Worm (Caenorhabditis elegans): ENCODE data around the gene Y69A2AR.46.
A peak's percentile ranks its signal among the peaks of the same experiment; 100 is the strongest.

The Y69A2AR.46 gene

DNA sequence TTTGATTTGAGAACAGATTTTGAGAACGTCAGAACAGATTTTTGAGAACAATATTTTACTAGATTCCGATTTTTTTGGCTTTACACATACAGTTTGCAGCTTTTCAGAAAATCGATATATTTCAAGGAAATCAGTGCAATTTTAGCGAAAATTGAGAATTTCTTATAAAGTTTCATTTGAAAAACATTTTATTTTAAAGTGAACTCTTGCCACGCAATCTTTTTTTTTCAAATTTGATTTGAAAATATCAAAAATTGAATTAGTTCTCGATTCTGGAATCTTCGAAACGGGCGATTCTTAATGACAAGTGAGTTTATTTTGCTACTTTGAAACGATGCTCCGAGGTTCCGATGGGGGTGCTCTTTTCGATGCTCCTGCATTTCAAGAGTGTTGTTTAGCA is 10.6 kb downstream of the Y69A2AR.46 start, which contains the start of gene Y69A2AR.51:
Gene Y69A2AR.51, plus strand, starts transcription at position 301 of the 400 bp plus-strand sequence.
- TF ChIP-seq sem-4 (tag; optimal IDR thresholded peaks at IDR 0.05), result no peak
- TF ChIP-seq R02D3.7 (tag; optimal IDR thresholded peaks at IDR 0.05), result no peak
- TF ChIP-seq ceh-16 (tag; optimal IDR thresholded peaks at IDR 0.05), result no peak
- TF ChIP-seq elt-1 (tag; optimal IDR thresholded peaks at IDR 0.05), result no peak
- no peak for TF ChIP-seq fos-1 (tag; optimal IDR thresholded peaks at IDR 0.05)
- no peak for TF ChIP-seq C34F6.9 (tag; optimal IDR thresholded peaks at IDR 0.05)
- TF ChIP-seq elt-3 (tag; optimal IDR thresholded peaks at IDR 0.05), result no peak
- no peak for TF ChIP-seq nhr-23 (tag; optimal IDR thresholded peaks at IDR 0.05)
- no peak for TF ChIP-seq zag-1 (tag; optimal IDR thresholded peaks at IDR 0.05)
- TF ChIP-seq lin-39 (tag; optimal IDR thresholded peaks at IDR 0.05), result no peak
- no peak for TF ChIP-seq sma-9 (GFP tag; optimal IDR thresholded peaks at IDR 0.05)
- TF ChIP-seq sma-9 (tag; optimal IDR thresholded peaks at IDR 0.05), result no peak
- TF ChIP-seq egl-27 (tag; optimal IDR thresholded peaks at IDR 0.05), result no peak
- TF ChIP-seq mdl-1 (tag; optimal IDR thresholded peaks at IDR 0.05), result no peak
- no peak for TF ChIP-seq nhr-25 (tag; optimal IDR thresholded peaks at IDR 0.05)
- no peak for TF ChIP-seq snpc-4 (tag; optimal IDR thresholded peaks at IDR 0.05)
- no peak for TF ChIP-seq sma-3 (GFP tag; optimal IDR thresholded peaks at IDR 0.05)
- TF ChIP-seq ceh-82 (tag; optimal IDR thresholded peaks at IDR 0.05), result no peak
- TF ChIP-seq ztf-11 (tag; optimal IDR thresholded peaks at IDR 0.05), result no peak

DNA sequence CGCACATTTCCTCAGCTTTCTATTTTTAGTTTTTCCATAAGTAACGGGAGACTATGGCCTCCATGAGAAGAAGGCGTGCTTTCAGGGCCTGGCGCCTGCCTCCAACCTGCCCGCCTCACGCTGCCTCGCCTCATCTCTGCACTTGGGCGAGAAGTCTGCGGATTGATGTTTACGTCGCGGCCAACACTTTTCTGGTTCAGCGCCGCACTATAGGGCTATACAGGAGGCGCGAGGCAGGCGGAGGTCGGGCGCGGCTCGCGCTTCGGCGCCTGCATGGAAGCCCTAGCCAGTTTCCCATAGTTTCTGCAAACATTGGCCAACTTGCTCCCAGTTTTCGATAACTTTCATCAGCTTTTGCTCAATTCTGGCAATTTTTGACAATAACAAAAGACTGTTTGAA is 11.7 kb downstream of the Y69A2AR.46 start:
- no peak for TF ChIP-seq unc-39 (tag; optimal IDR thresholded peaks at IDR 0.05)
- no peak for TF ChIP-seq mab-5 (tag; optimal IDR thresholded peaks at IDR 0.05)
- no peak for TF ChIP-seq F13H6.1 (tag; optimal IDR thresholded peaks at IDR 0.05)
- no peak for TF ChIP-seq unc-55 (GFP tag; optimal IDR thresholded peaks at IDR 0.05)

- TF ChIP-seq nhr-25 (tag; optimal IDR thresholded peaks at IDR 0.05), result no peak
- no peak for TF ChIP-seq ztf-4 (tag; optimal IDR thresholded peaks at IDR 0.05)
- no peak for TF ChIP-seq F13H6.1 (tag; optimal IDR thresholded peaks at IDR 0.05)
- no peak for TF ChIP-seq nhr-129 (tag; optimal IDR thresholded peaks at IDR 0.05)
- TF ChIP-seq nhr-6 (tag; optimal IDR thresholded peaks at IDR 0.05), result no peak
- no peak for TF ChIP-seq mdl-1 (tag; optimal IDR thresholded peaks at IDR 0.05)
- TF ChIP-seq ceh-16 (tag; optimal IDR thresholded peaks at IDR 0.05), result no peak
- TF ChIP-seq sem-4 (tag; optimal IDR thresholded peaks at IDR 0.05), result no peak
- TF ChIP-seq peb-1 (tag; optimal IDR thresholded peaks at IDR 0.05), result no peak
- TF ChIP-seq dmd-4 (tag; optimal IDR thresholded peaks at IDR 0.05), result no peak
- TF ChIP-seq nhr-12 (tag; optimal IDR thresholded peaks at IDR 0.05), result no peak
These were observed 20.0 kb downstream of the Y69A2AR.46 start, which contains the start of gene nhr-242 for ce11 chrIV:2581483-2581882. Gene nhr-242, minus strand, starts transcription at chrIV:2581583.

DNA sequence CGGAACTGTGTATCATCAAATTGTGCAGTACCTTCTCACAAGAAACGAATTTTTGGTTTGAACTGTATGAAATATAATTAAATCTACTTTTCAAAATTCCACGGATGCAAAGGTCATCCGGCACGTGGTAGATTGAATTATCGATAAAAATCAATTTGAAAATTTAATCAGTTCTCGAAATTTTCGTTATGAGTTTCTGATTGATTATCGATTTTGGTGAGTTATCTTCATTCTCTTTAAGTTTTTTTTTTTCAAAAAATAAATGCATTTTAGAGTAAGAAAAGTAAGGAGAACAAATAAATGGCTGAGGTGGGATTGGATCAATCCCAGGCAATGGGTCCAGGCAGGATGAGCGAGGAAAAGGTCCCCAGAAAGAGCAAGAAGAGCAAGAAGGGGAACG is 36.0 kb downstream of the Y69A2AR.46 start, which contains the start of gene Y69A2AR.47:
Gene Y69A2AR.47, plus strand, starts transcription at position 301 of the 400 bp plus-strand sequence.
- no peak for TF ChIP-seq sma-9 (GFP tag; optimal IDR thresholded peaks at IDR 0.05)
- TF ChIP-seq sma-9 (tag; optimal IDR thresholded peaks at IDR 0.05), result no peak
- TF ChIP-seq fos-1 (tag; optimal IDR thresholded peaks at IDR 0.05), result no peak
- TF ChIP-seq nhr-12 (tag; optimal IDR thresholded peaks at IDR 0.05), result no peak
- no peak for TF ChIP-seq nhr-11 (tag; optimal IDR thresholded peaks at IDR 0.05)
- TF ChIP-seq nhr-21 (tag; optimal IDR thresholded peaks at IDR 0.05), result no peak
- no peak for TF ChIP-seq gmeb-1 (tag; optimal IDR thresholded peaks at IDR 0.05)
- no peak for TF ChIP-seq aly-2 (tag; optimal IDR thresholded peaks at IDR 0.05)
- no peak for TF ChIP-seq elt-3 (tag; optimal IDR thresholded peaks at IDR 0.05)
- TF ChIP-seq crh-2 (tag; optimal IDR thresholded peaks at IDR 0.05), result no peak
- no peak for TF ChIP-seq dmd-4 (tag; optimal IDR thresholded peaks at IDR 0.05)
- TF ChIP-seq elt-1 (tag; optimal IDR thresholded peaks at IDR 0.05), result no peak
- no peak for TF ChIP-seq nhr-25 (tag; optimal IDR thresholded peaks at IDR 0.05)
- TF ChIP-seq ztf-11 (tag; optimal IDR thresholded peaks at IDR 0.05), result no peak
- no peak for TF ChIP-seq ZK546.5 (tag; optimal IDR thresholded peaks at IDR 0.05)
- no peak for TF ChIP-seq nhr-237 (tag; optimal IDR thresholded peaks at IDR 0.05)

DNA sequence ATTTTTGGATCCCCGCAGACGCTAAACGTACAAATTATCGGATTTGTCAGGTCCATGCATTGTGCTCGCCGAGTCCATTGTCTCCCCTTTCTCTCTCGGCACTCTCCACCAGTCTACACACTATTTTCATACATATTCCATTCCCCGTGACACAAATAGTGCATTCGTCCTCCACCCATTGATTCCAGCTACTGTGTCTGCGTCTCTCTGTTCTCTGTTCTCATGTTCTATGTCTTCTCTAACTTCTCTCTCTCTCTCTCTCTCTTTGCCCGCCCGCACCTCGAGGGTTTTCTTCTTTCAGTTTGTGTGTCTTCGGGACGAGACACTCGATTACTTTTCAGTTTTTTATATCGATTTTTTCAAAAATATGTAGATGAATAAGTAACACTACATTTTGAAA is 38.2 kb downstream of the Y69A2AR.46 start:
- TF ChIP-seq sma-9 (GFP tag; optimal IDR thresholded peaks at IDR 0.05) (peak; percentile 92), sma-9 (tag; optimal IDR thresholded peaks at IDR 0.05) (no peak), blmp-1 (tag; optimal IDR thresholded peaks at IDR 0.05; ENCODE audit: insufficient read depth) (peak; percentile 30), nhr-6 (tag; optimal IDR thresholded peaks at IDR 0.05) (peak; percentile 45), ceh-82 (tag; optimal IDR thresholded peaks at IDR 0.05) (no peak), lin-13 (GFP tag; optimal IDR thresholded peaks at IDR 0.05) (peak; percentile 80), lsy-2 (tag; optimal IDR thresholded peaks at IDR 0.05) (peak; percentile 54 to 88), unc-39 (tag; optimal IDR thresholded peaks at IDR 0.05) (no peak), gmeb-1 (tag; optimal IDR thresholded peaks at IDR 0.05) (peak; percentile 67), mab-5 (tag; optimal IDR thresholded peaks at IDR 0.05) (peak; percentile 80), nhr-10 (tag; optimal IDR thresholded peaks at IDR 0.05) (no peak), egl-27 (tag; optimal IDR thresholded peaks at IDR 0.05) (peak; percentile 67), C34F6.9 (tag; optimal IDR thresholded peaks at IDR 0.05) (peak; percentile 95), zag-1 (tag; optimal IDR thresholded peaks at IDR 0.05) (peak; percentile 79), mdl-1 (tag; optimal IDR thresholded peaks at IDR 0.05) (peak; percentile 64 to 85), crh-2 (tag; optimal IDR thresholded peaks at IDR 0.05) (peak; percentile 87), ztf-1 (GFP tag; conservative IDR thresholded peaks at IDR 0.05) (no peak), fos-1 (tag; optimal IDR thresholded peaks at IDR 0.05) (peak; percentile 81), sem-4 (tag; optimal IDR thresholded peaks at IDR 0.05) (peak; percentile 59), nhr-129 (tag; optimal IDR thresholded peaks at IDR 0.05) (peak; percentile 95), sma-3 (GFP tag; optimal IDR thresholded peaks at IDR 0.05) (peak; percentile 78), unc-55 (GFP tag; optimal IDR thresholded peaks at IDR 0.05) (peak; percentile 88), F13H6.1 (tag; optimal IDR thresholded peaks at IDR 0.05) (peak; percentile 83), ztf-11 (tag; optimal IDR thresholded peaks at IDR 0.05) (no peak), peb-1 (tag; optimal IDR thresholded peaks at IDR 0.05) (no peak), nhr-25 (tag; optimal IDR thresholded peaks at IDR 0.05) (peak; percentile 78), snpc-4 (tag; optimal IDR thresholded peaks at IDR 0.05) (peak; percentile 51), nhr-11 (tag; optimal IDR thresholded peaks at IDR 0.05) (no peak), ama-1 (optimal IDR thresholded peaks at IDR 0.05) (peak; percentile 87)

All from whole organism, L2 larva.